Fruit fly (Drosophila melanogaster) whole organism, embryonic: ENCODE data around the gene ZAP3.

Source experiments
- ATbp ChIP-seq: fragments of 200-800 bp; sonication (Bioruptor generic); optimal IDR thresholded peaks from 2 replicates; lab custom pipeline; 2017; ENCODE audit warnings: missing biosample characterization, mild to moderate bottlenecking, missing genetic modification characterization, missing genetic modification reagents
- Atf-2 ChIP-seq: fragments of 200-800 bp; sonication (Bioruptor generic); optimal IDR thresholded peaks from 2 replicates; lab custom pipeline; 2016; ENCODE audit warnings: missing biosample characterization, missing genetic modification characterization
- Atf6 ChIP-seq: fragments of 200-800 bp; sonication (Bioruptor generic); IDR thresholded peaks from 2 replicates; pipeline ENCODE4 v1.3.6; 2022; ENCODE audit warnings: missing biosample characterization, missing genetic modification characterization
- BEAF-32 ChIP-seq: fragments of 200-800 bp; sonication (Bioruptor generic); optimal IDR thresholded peaks from 3 replicates; lab custom pipeline; 2017; ENCODE audit warnings: missing biosample characterization, missing genetic modification characterization, mild to moderate bottlenecking, moderate library complexity, missing genetic modification reagents
- BtbVII ChIP-seq: fragments of 200-800 bp; sonication (Bioruptor generic); optimal IDR thresholded peaks from 3 replicates; lab custom pipeline; 2017; ENCODE audit warnings: missing biosample characterization, mild to moderate bottlenecking, missing genetic modification characterization
- CG10366 ChIP-seq: fragments of 200-800 bp; sonication (Bioruptor generic); IDR thresholded peaks from 2 replicates; pipeline ENCODE4 v1.3.6; 2022; ENCODE audit warnings: missing biosample characterization, missing genetic modification characterization
- CG10654 ChIP-seq: fragments of 200-800 bp; sonication (Bioruptor generic); optimal IDR thresholded peaks from 2 replicates; lab custom pipeline; 2016; ENCODE audit warnings: missing biosample characterization, missing genetic modification characterization
- CG10959 ChIP-seq: fragments of 200-800 bp; sonication (Bioruptor generic); IDR thresholded peaks from 2 replicates; pipeline ENCODE4 v1.3.6; 2022; ENCODE audit warnings: missing biosample characterization, missing genetic modification characterization
- CG11504 ChIP-seq: fragments of 200-800 bp; sonication (Bioruptor generic); optimal IDR thresholded peaks from 3 replicates; lab custom pipeline; 2019; ENCODE audit warnings: missing biosample characterization, mild to moderate bottlenecking, missing genetic modification characterization, moderate library complexity
- CG12659 ChIP-seq: fragments of 200-800 bp; sonication (Bioruptor generic); optimal IDR thresholded peaks from 3 replicates; lab custom pipeline; 2017; ENCODE audit warnings: mild to moderate bottlenecking, missing biosample characterization, missing genetic modification reagents, missing genetic modification characterization
- CG15696 ChIP-seq: fragments of 200-800 bp; sonication (Bioruptor generic); optimal IDR thresholded peaks from 2 replicates; lab custom pipeline; 2019; ENCODE audit warnings: missing biosample characterization, mild to moderate bottlenecking, missing genetic modification characterization, moderate library complexity
- CG1602 ChIP-seq: fragments of 200-800 bp; sonication (Bioruptor generic); optimal IDR thresholded peaks from 3 replicates; lab custom pipeline; 2016; ENCODE audit warnings: missing biosample characterization, missing genetic modification characterization
- CG16815 ChIP-seq: fragments of 200-800 bp; sonication (Bioruptor generic); optimal IDR thresholded peaks from 3 replicates; lab custom pipeline; 2017; ENCODE audit warnings: missing biosample characterization, mild to moderate bottlenecking, missing genetic modification characterization
- CG30403 ChIP-seq: fragments of 200-800 bp; sonication (Bioruptor generic); optimal IDR thresholded peaks from 3 replicates; lab custom pipeline; 2016; ENCODE audit warnings: missing biosample characterization, missing genetic modification characterization
- CG3065 ChIP-seq: fragments of 200-800 bp; sonication (Bioruptor generic); optimal IDR thresholded peaks from 2 replicates; lab custom pipeline; 2016; ENCODE audit warnings: missing biosample characterization, missing genetic modification characterization
- CG6654 ChIP-seq: fragments of 200-800 bp; sonication (Bioruptor generic); optimal IDR thresholded peaks from 2 replicates; lab custom pipeline; 2017; ENCODE audit warnings: missing biosample characterization, mild to moderate bottlenecking, missing genetic modification characterization
- CG6689 ChIP-seq: fragments of 200-800 bp; sonication (Bioruptor generic); IDR thresholded peaks from 2 replicates; pipeline ENCODE4 v1.3.6; 2022; ENCODE audit warnings: missing biosample characterization, missing genetic modification characterization
- CG8924 ChIP-seq: fragments of 200-800 bp; optimal IDR thresholded peaks from 3 replicates; lab custom pipeline; 2019; ENCODE audit warnings: missing biosample characterization, mild to moderate bottlenecking, missing genetic modification characterization, moderate library complexity
- CG9609 ChIP-seq: fragments of 200-800 bp; sonication (Bioruptor generic); optimal IDR thresholded peaks from 3 replicates; lab custom pipeline; 2016; ENCODE audit warnings: missing biosample characterization, missing genetic modification characterization
- D ChIP-seq, 2 experiments: fragments of 200-800 bp in 1 of 2; fragments of >200 bp in 1 of 2; sonication (Bioruptor generic) in 1 of 2; optimal IDR thresholded peaks; 2 replicates in 1 of 2; 3 replicates in 1 of 2; lab custom pipeline; 2017; ENCODE audit warnings: mild to moderate bottlenecking in 1 of 2, missing biosample characterization in 1 of 2, missing genetic modification characterization in 1 of 2, missing genetic modification reagents in 1 of 2
- Dad ChIP-seq: fragments of 200-800 bp; sonication (Bioruptor generic); optimal IDR thresholded peaks from 3 replicates; lab custom pipeline; 2016; ENCODE audit warnings: missing biosample characterization, missing genetic modification characterization
- Dip2 ChIP-seq: fragments of 200-800 bp; sonication (Bioruptor generic); IDR thresholded peaks from 2 replicates; pipeline ENCODE4 v1.3.6; 2022; ENCODE audit warnings: missing biosample characterization, missing genetic modification characterization
- E2f1 ChIP-seq: fragments of 200-800 bp; sonication (Bioruptor generic); IDR thresholded peaks from 2 replicates; pipeline ENCODE4 v1.3.6; 2022; ENCODE audit warnings: missing biosample characterization, missing genetic modification characterization
- Fer3 ChIP-seq: fragments of 200-800 bp; sonication (Bioruptor generic); optimal IDR thresholded peaks from 2 replicates; lab custom pipeline; 2018; ENCODE audit warnings: missing biosample characterization, mild to moderate bottlenecking, missing genetic modification characterization, moderate library complexity
- Mad ChIP-seq: fragments of 200-800 bp; sonication (Bioruptor generic); optimal IDR thresholded peaks from 2 replicates; lab custom pipeline; 2016; ENCODE audit warnings: missing biosample characterization, missing genetic modification characterization
- Pdp1 ChIP-seq, 2 experiments: fragments of 200-800 bp; sonication (Bioruptor generic); optimal IDR thresholded peaks; 3 replicates each; lab custom pipeline; 2016; ENCODE audit warnings: missing biosample characterization in 2 of 2, missing genetic modification characterization in 2 of 2, mild to moderate bottlenecking in 1 of 2, moderate library complexity in 1 of 2
- Sin3A ChIP-seq: fragments of >200 bp; optimal IDR thresholded peaks from 2 replicates; lab custom pipeline; 2018
- Stat92E ChIP-seq, 3 experiments: fragments of >200 bp in 2 of 3; fragments of 200-800 bp in 1 of 3; sonication (Bioruptor generic) in 1 of 3; optimal IDR thresholded peaks; 2 replicates each; lab custom pipeline; 2017 to 2019; ENCODE audit warnings: missing biosample characterization in 3 of 3, missing genetic modification characterization in 3 of 3, mild to moderate bottlenecking in 1 of 3, moderate library complexity in 1 of 3
- Vsx1 ChIP-seq: fragments of 200-800 bp; sonication (Bioruptor generic); optimal IDR thresholded peaks from 2 replicates; lab custom pipeline; 2017; ENCODE audit warnings: missing biosample characterization, mild to moderate bottlenecking, missing genetic modification characterization, missing genetic modification reagents
- ab ChIP-seq: fragments of 200-800 bp; sonication (Bioruptor generic); optimal IDR thresholded peaks from 2 replicates; lab custom pipeline; 2016; ENCODE audit warnings: missing biosample characterization, missing genetic modification characterization
- amos ChIP-seq: fragments of 200-800 bp; sonication (Bioruptor generic); IDR thresholded peaks from 2 replicates; pipeline ENCODE4 v1.3.6; 2022; ENCODE audit warnings: missing biosample characterization, missing genetic modification characterization; ENCODE audit not compliant: partially characterized antibody
- bsh ChIP-seq, 2 experiments: fragments of 200-800 bp; sonication (Bioruptor generic); optimal IDR thresholded peaks; 2 replicates each; lab custom pipeline; 2017 to 2018; ENCODE audit warnings: mild to moderate bottlenecking in 2 of 2, missing biosample characterization in 2 of 2, missing genetic modification characterization in 2 of 2, moderate library complexity in 1 of 2
- chif ChIP-seq, 2 experiments: fragments of 200-800 bp; sonication (Bioruptor generic); optimal IDR thresholded peaks; 3 replicates each; lab custom pipeline; 2016; ENCODE audit warnings: missing biosample characterization in 2 of 2, missing genetic modification characterization in 2 of 2
- croc ChIP-seq: fragments of 200-800 bp; sonication (Bioruptor generic); conservative IDR thresholded peaks from 3 replicates; pipeline ENCODE4 v1.3.6; 2022; ENCODE audit warnings: missing biosample characterization, missing genetic modification characterization
- da ChIP-seq: fragments of 200-800 bp; sonication (Bioruptor generic); optimal IDR thresholded peaks from 2 replicates; lab custom pipeline; 2016; ENCODE audit warnings: missing biosample characterization, missing genetic modification characterization
- dan ChIP-seq: fragments of 200-800 bp; sonication (Bioruptor generic); IDR thresholded peaks from 2 replicates; pipeline ENCODE4 v1.3.6; 2022; ENCODE audit warnings: missing biosample characterization, missing genetic modification characterization
- dimm ChIP-seq: fragments of 200-800 bp; sonication (Bioruptor generic); IDR thresholded peaks from 2 replicates; pipeline ENCODE4 v1.3.6; 2022; ENCODE audit warnings: missing biosample characterization, missing genetic modification characterization
- dmrt11E ChIP-seq: fragments of 200-800 bp; sonication (Bioruptor generic); optimal IDR thresholded peaks from 3 replicates; lab custom pipeline; 2018; ENCODE audit warnings: missing biosample characterization, mild to moderate bottlenecking, missing genetic modification characterization, moderate library complexity
- ftz-f1 ChIP-seq: fragments of 200-800 bp; sonication (Bioruptor generic); optimal IDR thresholded peaks from 2 replicates; lab custom pipeline; 2016; ENCODE audit warnings: missing biosample characterization, missing genetic modification characterization
- klu ChIP-seq: fragments of 200-800 bp; sonication (Bioruptor generic); IDR thresholded peaks from 2 replicates; pipeline ENCODE4 v1.3.6; 2022; ENCODE audit warnings: missing biosample characterization, missing genetic modification characterization
- lola ChIP-seq, 3 experiments: fragments of >200 bp in 2 of 3; fragments of 200-800 bp in 1 of 3; sonication (Bioruptor generic) in 1 of 3; optimal IDR thresholded peaks; 2 replicates each; lab custom pipeline; 2017 to 2019; ENCODE audit warnings: missing biosample characterization in 3 of 3, missing genetic modification characterization in 3 of 3, mild to moderate bottlenecking in 1 of 3, moderate library complexity in 1 of 3
- pb ChIP-seq: fragments of 200-800 bp; sonication (Bioruptor generic); optimal IDR thresholded peaks from 3 replicates; lab custom pipeline; 2016; ENCODE audit warnings: missing biosample characterization, missing genetic modification characterization
- prd ChIP-seq, 3 experiments: fragments of >200 bp in 2 of 3; fragments of 200-800 bp in 1 of 3; sonication (Bioruptor generic) in 1 of 3; optimal IDR thresholded peaks in 2 of 3; IDR thresholded peaks in 1 of 3; 2 replicates in 2 of 3; 3 replicates in 1 of 3; pipeline versions ENCODE4 v1.3.6 to Lab custom; 2017 to 2022; ENCODE audit warnings: missing biosample characterization in 1 of 3, missing genetic modification characterization in 1 of 3
- scrt ChIP-seq: fragments of 200-800 bp; sonication (Bioruptor generic); optimal IDR thresholded peaks from 2 replicates; lab custom pipeline; 2018; ENCODE audit warnings: missing biosample characterization, mild to moderate bottlenecking, missing genetic modification characterization, moderate library complexity
- sisA ChIP-seq: fragments of 200-800 bp; sonication (Bioruptor generic); IDR thresholded peaks from 2 replicates; pipeline ENCODE4 v1.3.6; 2022; ENCODE audit warnings: missing biosample characterization, missing genetic modification characterization
- unpg ChIP-seq: fragments of 200-800 bp; sonication (Bioruptor generic); optimal IDR thresholded peaks from 3 replicates; lab custom pipeline; 2018; ENCODE audit warnings: missing biosample characterization, mild to moderate bottlenecking, missing genetic modification characterization, moderate library complexity
- yki ChIP-seq: fragments of >200 bp; optimal IDR thresholded peaks from 3 replicates; lab custom pipeline; 2018

The ZAP3 gene

DNA sequence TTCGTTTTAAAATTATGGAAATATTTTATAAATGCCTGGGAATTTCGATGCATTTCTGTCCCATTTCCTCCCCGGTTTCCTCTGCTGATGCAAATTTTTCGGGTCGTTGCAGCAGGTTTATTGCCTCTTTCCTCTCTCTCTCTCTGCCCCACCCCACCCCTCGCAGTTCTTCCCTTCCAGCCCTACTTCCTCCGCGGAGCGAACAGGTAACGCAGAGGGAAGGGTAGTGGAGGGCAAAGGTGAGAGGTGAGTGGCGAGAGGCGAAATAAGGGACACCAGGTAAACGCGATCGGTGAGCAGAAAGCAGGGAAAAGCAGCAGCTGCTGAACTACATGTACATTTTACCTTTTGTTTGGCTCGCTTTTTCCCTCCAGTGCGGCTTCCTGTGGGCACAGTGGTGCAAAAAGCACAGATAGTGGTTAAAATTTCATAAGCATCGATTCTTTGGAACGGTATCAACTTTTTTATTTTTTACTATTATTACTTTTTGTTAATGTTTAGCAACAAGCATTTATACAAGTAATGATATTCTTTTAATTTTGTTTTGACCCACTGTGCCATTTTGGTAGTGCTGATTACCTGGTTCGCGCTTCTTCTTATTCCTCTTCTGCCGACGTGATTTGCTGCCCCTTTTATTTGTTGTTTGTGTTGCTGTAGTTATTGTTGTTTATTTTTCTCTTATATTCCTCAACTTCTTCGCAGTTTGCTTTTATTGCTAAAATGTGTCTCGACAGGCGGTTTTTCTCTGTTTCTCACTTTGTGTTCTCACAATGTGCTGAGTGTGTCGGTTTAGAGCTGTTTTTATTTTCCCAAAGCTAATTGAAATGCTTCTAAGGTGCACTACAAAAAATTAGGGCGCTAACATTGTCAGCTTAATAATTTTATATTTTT lies 6.0 kb upstream of the ZAP3 start (continued):
- peak; percentile 11 for TF ChIP-seq BtbVII
- peak; percentile 83 for TF ChIP-seq dmrt11E (tag; lab: Kevin White, UChicago)
- TF ChIP-seq dan (GFP tag; lab: Robert Waterston, UW), result peak; percentile 45; the same call in 1 of the 2 replicates
- TF ChIP-seq CG15696 (tag; lab: Kevin White, UChicago), result peak; percentile 81
- TF ChIP-seq Stat92E (GFP tag; optimal IDR thresholded peaks at IDR 0.05; lab: Kevin White, UChicago), result no peak
- TF ChIP-seq ftz-f1 (GFP tag; lab: Kevin White, UChicago), result no peak
- peak; percentile 27 for TF ChIP-seq Dad (GFP tag; lab: Kevin White, UChicago)
- no peak for TF ChIP-seq pb (GFP tag; lab: Kevin White, UChicago)
- TF ChIP-seq bsh (GFP tag; optimal IDR thresholded peaks at IDR 0.05; lab: Kevin White, UChicago), result peak; percentile 36 to 75
- TF ChIP-seq sisA (GFP tag; lab: Robert Waterston, UW), result peak; percentile 76
- TF ChIP-seq CG6654, result no peak
- TF ChIP-seq unpg, result peak; percentile 74
- TF ChIP-seq CG30403 (GFP tag; lab: Kevin White, UChicago), result peak; percentile 56
- TF ChIP-seq Atf6 (GFP tag; lab: Robert Waterston, UW), result 0 out of 2 replicates have a peak, but pooled peaks have one; percentile 45
- peak; percentile 31 for TF ChIP-seq CG12659
- peak; percentile 76 for TF ChIP-seq CG6689 (GFP tag; lab: Robert Waterston, UW)
- TF ChIP-seq CG8924, result peak; percentile 80
- peak; percentile 53 for TF ChIP-seq Mad
- peak; percentile 0 for TF ChIP-seq Fer3 (tag; lab: Kevin White, UChicago)
- TF ChIP-seq Sin3A (lab: Kevin White, UChicago), result no peak
- peak; percentile 36 to 39 for TF ChIP-seq Pdp1 (GFP tag; optimal IDR thresholded peaks at IDR 0.05; lab: Kevin White, UChicago)
- TF ChIP-seq D (optimal IDR thresholded peaks at IDR 0.05; lab: Kevin White, UChicago), result no peak
- peak; percentile 48 for TF ChIP-seq D (GFP tag; optimal IDR thresholded peaks at IDR 0.05; lab: Kevin White, UChicago)
- no peak for TF ChIP-seq scrt (GFP tag; lab: Kevin White, UChicago)
- TF ChIP-seq lola (GFP tag; optimal IDR thresholded peaks at IDR 0.05; lab: Kevin White, UChicago), result peak in 1 of 3 experiments; percentile 71
- TF ChIP-seq chif (GFP tag; optimal IDR thresholded peaks at IDR 0.05; lab: Kevin White, UChicago), result peak; percentile 32 to 61
- TF ChIP-seq da (GFP tag; lab: Kevin White, UChicago), result no peak
- TF ChIP-seq CG3065, result peak; percentile 11
- TF ChIP-seq dimm (GFP tag; lab: Robert Waterston, UW), result no peak
- no peak for TF ChIP-seq klu (GFP tag; lab: Robert Waterston, UW)
- TF ChIP-seq CG10654, result no peak
- peak; percentile 42 for TF ChIP-seq CG9609 (GFP tag; lab: Kevin White, UChicago)
- peak; percentile 70 for TF ChIP-seq CG10366
- TF ChIP-seq ATbp (GFP tag; lab: Kevin White, UChicago), result peak; percentile 46
- TF ChIP-seq amos (GFP tag; lab: Robert Waterston, UW), result no peak
- TF ChIP-seq Vsx1 (GFP tag; lab: Kevin White, UChicago), result peak; percentile 57
- TF ChIP-seq yki (lab: Kevin White, UChicago), result no peak
- TF ChIP-seq Atf-2 (GFP tag; lab: Kevin White, UChicago), result peak; percentile 38
- TF ChIP-seq ab (GFP tag; lab: Kevin White, UChicago), result no peak
- no peak for TF ChIP-seq Dip2 (GFP tag; lab: Robert Waterston, UW)
- TF ChIP-seq CG10959, result peak; percentile 81
- TF ChIP-seq BEAF-32 (GFP tag; lab: Kevin White, UChicago), result no peak
- no peak for TF ChIP-seq prd (optimal IDR thresholded peaks at IDR 0.05; lab: Kevin White, UChicago)
- peak; percentile 89 for TF ChIP-seq prd (GFP tag; IDR thresholded peaks at IDR 0.05; lab: Robert Waterston, UW)
- TF ChIP-seq CG16815, result peak; percentile 61
- TF ChIP-seq E2f1 (GFP tag; lab: Robert Waterston, UW), result peak; percentile 62; the same call in 1 of the 2 replicates
- TF ChIP-seq CG11504, result peak; percentile 69
- peak; percentile 57; the same call in 2 of the 3 replicates for TF ChIP-seq croc (GFP tag; lab: Robert Waterston, UW)
- peak; percentile 59 for TF ChIP-seq CG1602 (GFP tag; lab: Kevin White, UChicago)
